Worm (Caenorhabditis elegans) whole organism, L2 larva: ENCODE results near the gene glit-1.

Experiments
- C34F6.9 ChIP-seq: fragments of 150-350 bp; optimal IDR thresholded peaks from 2 replicates; lab custom pipeline; 2014; ENCODE audit warnings: missing biosample characterization, missing genetic modification characterization
- Y55F3AM.14 ChIP-seq: fragments of 200-800 bp; sonication (Bioruptor generic); optimal IDR thresholded peaks from 2 replicates; lab custom pipeline; 2018; ENCODE audit warnings: mild to moderate bottlenecking, missing genetic modification characterization, missing compliant biosample characterization
- aly-2 ChIP-seq: fragments of 150-350 bp; optimal IDR thresholded peaks from 2 replicates; lab custom pipeline; 2014; ENCODE audit warnings: missing biosample characterization, missing genetic modification characterization
- blmp-1 ChIP-seq: sonication (generic microtip); optimal IDR thresholded peaks from 2 replicates; lab custom pipeline; 2017; ENCODE audit warnings: missing genetic modification characterization, mild to moderate bottlenecking, missing compliant biosample characterization, antibody characterized with exemption, moderate library complexity; ENCODE audit not compliant: insufficient read depth
- ceh-16 ChIP-seq: fragments of 150-350 bp; optimal IDR thresholded peaks from 2 replicates; lab custom pipeline; 2014; ENCODE audit warnings: missing biosample characterization, missing genetic modification characterization
- crh-2 ChIP-seq: sonication (generic microtip); optimal IDR thresholded peaks from 2 replicates; lab custom pipeline; 2017; ENCODE audit warnings: missing biosample characterization, missing genetic modification characterization
- dmd-4 ChIP-seq: sonication (generic microtip); optimal IDR thresholded peaks from 2 replicates; lab custom pipeline; 2017; ENCODE audit warnings: missing biosample characterization, missing genetic modification characterization
- fos-1 ChIP-seq: fragments of 150-350 bp; optimal IDR thresholded peaks from 2 replicates; lab custom pipeline; 2014; ENCODE audit warnings: missing biosample characterization, missing genetic modification characterization
- gmeb-1 ChIP-seq: fragments of 150-350 bp; optimal IDR thresholded peaks from 2 replicates; lab custom pipeline; 2014; ENCODE audit warnings: missing biosample characterization, missing genetic modification characterization
- lin-11 ChIP-seq: fragments of 150-350 bp; sonication (generic microtip); optimal IDR thresholded peaks from 2 replicates; lab custom pipeline; 2014; ENCODE audit warnings: missing biosample characterization, missing genetic modification characterization, inconsistent platforms, mixed read lengths
- lin-13 ChIP-seq: fragments of 150-350 bp; optimal IDR thresholded peaks from 2 replicates; lab custom pipeline; 2014; ENCODE audit warnings: missing biosample characterization, missing genetic modification reagents, missing genetic modification characterization
- lin-39 ChIP-seq: fragments of 150-350 bp; optimal IDR thresholded peaks from 2 replicates; lab custom pipeline; 2014; ENCODE audit warnings: missing biosample characterization, missing genetic modification reagents, missing genetic modification characterization
- lsy-2 ChIP-seq, 2 experiments: fragments of 150-350 bp in 1 of 2; sonication (generic microtip) in 1 of 2; optimal IDR thresholded peaks; 2 replicates each; lab custom pipeline; 2014 to 2017; ENCODE audit warnings: missing biosample characterization in 2 of 2, missing genetic modification characterization in 2 of 2
- mab-5 ChIP-seq: fragments of 150-350 bp; optimal IDR thresholded peaks from 2 replicates; lab custom pipeline; 2014; ENCODE audit warnings: missing biosample characterization, missing genetic modification characterization
- mbf-1 ChIP-seq: sonication (generic microtip); optimal IDR thresholded peaks from 2 replicates; lab custom pipeline; 2017; ENCODE audit warnings: missing biosample characterization, missing genetic modification characterization
- nhr-10 ChIP-seq: sonication (generic microtip); optimal IDR thresholded peaks from 2 replicates; lab custom pipeline; 2017; ENCODE audit warnings: missing biosample characterization, missing genetic modification characterization
- nhr-11 ChIP-seq: fragments of 150-350 bp; optimal IDR thresholded peaks from 2 replicates; lab custom pipeline; 2014; ENCODE audit warnings: missing biosample characterization, missing genetic modification characterization
- nhr-12 ChIP-seq: fragments of 150-350 bp; optimal IDR thresholded peaks from 2 replicates; lab custom pipeline; 2014; ENCODE audit warnings: missing biosample characterization, missing genetic modification characterization
- nhr-129 ChIP-seq: fragments of 150-350 bp; optimal IDR thresholded peaks from 2 replicates; lab custom pipeline; 2014; ENCODE audit warnings: missing biosample characterization, missing genetic modification characterization
- nhr-21 ChIP-seq: fragments of 150-350 bp; optimal IDR thresholded peaks from 2 replicates; lab custom pipeline; 2014; ENCODE audit warnings: missing biosample characterization, missing genetic modification characterization
- nhr-23 ChIP-seq: fragments of 150-350 bp; optimal IDR thresholded peaks from 2 replicates; lab custom pipeline; 2014; ENCODE audit warnings: missing biosample characterization, missing genetic modification reagents, missing genetic modification characterization
- nhr-237 ChIP-seq: fragments of 150-350 bp; optimal IDR thresholded peaks from 2 replicates; lab custom pipeline; 2014; ENCODE audit warnings: missing biosample characterization, missing genetic modification characterization
- nhr-25 ChIP-seq: fragments of 150-350 bp; sonication (generic microtip); optimal IDR thresholded peaks from 3 replicates; lab custom pipeline; 2014; ENCODE audit warnings: missing biosample characterization, missing genetic modification characterization
- peb-1 ChIP-seq: fragments of 150-350 bp; optimal IDR thresholded peaks from 2 replicates; lab custom pipeline; 2014; ENCODE audit warnings: missing biosample characterization, missing genetic modification characterization
- sem-4 ChIP-seq: fragments of 150-350 bp; optimal IDR thresholded peaks from 2 replicates; lab custom pipeline; 2014; ENCODE audit warnings: missing biosample characterization, missing genetic modification reagents, missing genetic modification characterization
- sma-3 ChIP-seq: sonication (generic microtip); optimal IDR thresholded peaks from 2 replicates; lab custom pipeline; 2016; ENCODE audit warnings: missing genetic modification reagents, missing genetic modification characterization, missing compliant biosample characterization
- sma-9 ChIP-seq, 2 experiments: fragments of 150-350 bp in 1 of 2; sonication (generic microtip) in 1 of 2; optimal IDR thresholded peaks; 2 replicates each; lab custom pipeline; 2014 to 2016; ENCODE audit warnings: missing genetic modification characterization in 2 of 2, mild to moderate bottlenecking in 1 of 2, missing biosample characterization in 1 of 2, missing compliant biosample characterization in 1 of 2, missing genetic modification reagents in 1 of 2, moderate library complexity in 1 of 2
- snpc-4 ChIP-seq: fragments of 150-350 bp; optimal IDR thresholded peaks from 2 replicates; lab custom pipeline; 2014; ENCODE audit warnings: missing biosample characterization, missing genetic modification characterization
- unc-39 ChIP-seq: fragments of 150-350 bp; optimal IDR thresholded peaks from 2 replicates; lab custom pipeline; 2014; ENCODE audit warnings: missing biosample characterization, missing genetic modification characterization
- unc-55 ChIP-seq: fragments of 150-350 bp; sonication (generic microtip); optimal IDR thresholded peaks from 3 replicates; lab custom pipeline; 2014; ENCODE audit warnings: missing biosample characterization, missing genetic modification reagents, missing genetic modification characterization
- ztf-1 ChIP-seq: fragments of 200-800 bp; sonication (Bioruptor generic); conservative IDR thresholded peaks from 2 replicates; pipeline ENCODE4 v1.3.6; 2022; ENCODE audit warnings: missing genetic modification characterization, missing compliant biosample characterization
- ztf-11 ChIP-seq: sonication (generic microtip); optimal IDR thresholded peaks from 2 replicates; lab custom pipeline; 2017; ENCODE audit warnings: missing biosample characterization, missing genetic modification characterization

Gene glit-1

ce11 chrX:4662964-4663684 lies 49.0 kb upstream of the glit-1 start:
- TF ChIP-seq nhr-129: peak; percentile 0
- no peak for TF ChIP-seq nhr-237 (tag; lab: Kevin White, UChicago)
- TF ChIP-seq unc-39 (tag; lab: Kevin White, UChicago): no peak
- no peak for TF ChIP-seq lin-39
- peak; percentile 11 for TF ChIP-seq fos-1 (tag; lab: Kevin White, UChicago)
- peak; percentile 1 for TF ChIP-seq unc-55 (GFP tag; lab: Kevin White, UChicago)
- TF ChIP-seq peb-1 (tag; lab: Kevin White, UChicago): no peak
- TF ChIP-seq nhr-25 (tag; lab: Kevin White, UChicago): no peak
- peak; percentile 74 for TF ChIP-seq blmp-1 (tag; lab: Kevin White, UChicago)
- TF ChIP-seq lin-13 (GFP tag; lab: Kevin White, UChicago): no peak
- peak; percentile 75 for TF ChIP-seq sma-9 (GFP tag; optimal IDR thresholded peaks at IDR 0.05; lab: Kevin White, UChicago)
- TF ChIP-seq sma-9 (tag; optimal IDR thresholded peaks at IDR 0.05; lab: Kevin White, UChicago): no peak

ce11 chrX:4664649-4665048 lies 47.4 kb upstream of the glit-1 start:
- TF ChIP-seq sma-9 (GFP tag; optimal IDR thresholded peaks at IDR 0.05; lab: Kevin White, UChicago): no peak
- TF ChIP-seq sma-9 (tag; optimal IDR thresholded peaks at IDR 0.05; lab: Kevin White, UChicago): no peak
- no peak for TF ChIP-seq lin-11 (tag; lab: Kevin White, UChicago)
- TF ChIP-seq sem-4 (tag; lab: Kevin White, UChicago): no peak
- TF ChIP-seq peb-1 (tag; lab: Kevin White, UChicago): no peak
- TF ChIP-seq nhr-129: no peak
- TF ChIP-seq, all 48 proteins: peak for 0

ce11 chrX:4667788-4668187 lies 44.3 kb upstream of the glit-1 start, which contains the start of gene mfsd-12:
Gene mfsd-12, plus strand, starts transcription at chrX:4668088.
- TF ChIP-seq crh-2 (tag; lab: Kevin White, UChicago) (no peak), fos-1 (tag; lab: Kevin White, UChicago) (no peak), blmp-1 (tag; lab: Kevin White, UChicago) (no peak), nhr-23 (tag; lab: Kevin White, UChicago) (no peak), lin-13 (GFP tag; lab: Kevin White, UChicago) (no peak), gmeb-1 (tag; lab: Kevin White, UChicago) (no peak), lsy-2 (tag; optimal IDR thresholded peaks at IDR 0.05; lab: Kevin White, UChicago) (no peak), nhr-12 (tag; lab: Kevin White, UChicago) (no peak), nhr-129 (no peak), snpc-4 (tag; lab: Kevin White, UChicago) (no peak), nhr-10 (tag; lab: Kevin White, UChicago) (no peak), lin-39 (no peak), aly-2 (no peak), mab-5 (no peak), dmd-4 (tag; lab: Kevin White, UChicago) (no peak)

ce11 chrX:4671837-4672236 lies 40.2 kb upstream of the glit-1 start:
- no peak for TF ChIP-seq crh-2 (tag; lab: Kevin White, UChicago)

ce11 chrX:4673165-4673756 lies 38.8 kb upstream of the glit-1 start, which contains the start of gene tmem-135:
Gene tmem-135, plus strand, starts transcription at chrX:4673706.
- TF ChIP-seq Y55F3AM.14 (GFP tag; lab: Kevin White, UChicago) (no peak), sma-9 (GFP tag; optimal IDR thresholded peaks at IDR 0.05; lab: Kevin White, UChicago) (peak; percentile 26), sma-9 (tag; optimal IDR thresholded peaks at IDR 0.05; lab: Kevin White, UChicago) (no peak), sem-4 (tag; lab: Kevin White, UChicago) (no peak), ztf-1 (GFP tag; lab: Robert Waterston, UW) (no peak), mab-5 (no peak), sma-3 (GFP tag; lab: Kevin White, UChicago) (no peak)

- TF ChIP-seq nhr-10 (tag; lab: Kevin White, UChicago) (no peak), nhr-25 (tag; lab: Kevin White, UChicago) (no peak), mbf-1 (tag; lab: Kevin White, UChicago) (no peak), ztf-11 (no peak), ceh-16 (no peak), C34F6.9 (tag; lab: Kevin White, UChicago) (no peak), lin-39 (no peak), nhr-11 (no peak), aly-2 (no peak), nhr-21 (tag; lab: Kevin White, UChicago) (no peak)
These were observed 35.4 kb upstream of the glit-1 start for ce11 chrX:4676702-4677101.
